Fruit fly (Drosophila melanogaster) Kc167 (cell line): ENCODE measurements around the gene CG10237.

Source experiments
- h ChIP-seq: fragments of >200 bp; optimal IDR thresholded peaks from 3 replicates; lab custom pipeline; 2018; ENCODE audit warnings: missing external identifiers
- insv ChIP-seq: fragments of >200 bp; optimal IDR thresholded peaks from 3 replicates; lab custom pipeline; 2018; ENCODE audit warnings: missing external identifiers
- psq ChIP-seq: fragments of >200 bp; optimal IDR thresholded peaks from 2 replicates; lab custom pipeline; 2017; ENCODE audit warnings: missing external identifiers
- ttk ChIP-seq: sonication (Bioruptor generic); optimal IDR thresholded peaks from 2 replicates; lab custom pipeline; 2017; ENCODE audit warnings: missing external identifiers

DNA sequence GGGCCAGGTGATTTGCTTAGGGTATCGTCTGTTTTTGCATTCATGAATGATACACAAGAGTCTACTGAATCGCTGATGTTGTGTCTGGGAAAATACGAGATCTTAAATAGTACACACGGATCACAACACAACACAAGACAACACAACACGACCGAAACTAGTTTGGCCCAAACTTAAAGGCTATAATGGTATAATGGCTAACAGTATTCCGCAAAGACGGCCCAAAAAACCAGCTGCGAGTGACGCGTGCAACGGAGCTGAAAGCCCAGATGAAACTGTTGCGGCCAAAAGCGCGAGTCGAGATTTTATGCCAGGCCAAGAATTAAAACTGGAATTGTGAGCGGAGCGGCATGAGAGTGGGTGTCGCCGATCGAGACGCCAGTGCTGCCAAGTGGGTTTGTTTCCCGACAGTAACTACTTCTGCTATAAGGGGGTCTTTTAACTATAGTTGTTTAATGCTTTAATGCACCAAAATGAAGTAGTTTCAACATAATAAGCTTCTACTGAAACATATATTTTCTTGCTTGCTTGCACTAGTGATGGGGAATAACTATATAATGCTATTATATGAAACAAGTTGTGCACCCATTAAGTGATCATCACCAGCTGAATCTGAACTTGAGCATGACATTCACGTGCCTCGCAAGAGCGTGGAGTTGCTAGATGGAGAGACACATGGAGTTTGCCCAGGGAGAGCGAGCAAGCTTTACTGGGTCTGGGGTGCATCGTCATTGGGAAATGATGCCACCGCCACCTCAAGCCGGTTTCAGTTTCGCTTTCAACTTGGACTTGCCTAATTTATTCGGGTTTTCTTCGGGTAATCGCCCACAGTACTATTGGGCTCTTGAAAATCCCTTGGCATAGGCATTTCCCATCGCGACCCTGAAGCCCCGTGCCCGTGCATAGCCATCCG is 3.6 kb downstream of the CG10237 start:
- TF ChIP-seq psq (lab: Kevin White, UChicago) (no peak), insv (lab: Kevin White, UChicago) (no peak), ttk (lab: Kevin White, UChicago) (no peak), h (lab: Kevin White, UChicago) (no peak)
